Fruit fly (Drosophila melanogaster) whole organism, embryonic: Measurements from ENCODE around the gene CG43210.

Experiments
- C15 ChIP-seq: fragments of 200-800 bp; sonication (Bioruptor generic); IDR thresholded peaks from 3 replicates; pipeline ENCODE4 v1.3.6; 2022; ENCODE audit warnings: missing biosample characterization, missing genetic modification characterization
- CG10147 ChIP-seq: fragments of 200-800 bp; sonication (Bioruptor generic); optimal IDR thresholded peaks from 2 replicates; lab custom pipeline; 2019; ENCODE audit warnings: missing biosample characterization, mild to moderate bottlenecking, missing genetic modification characterization, moderate library complexity
- CG11504 ChIP-seq: fragments of 200-800 bp; sonication (Bioruptor generic); optimal IDR thresholded peaks from 3 replicates; lab custom pipeline; 2019; ENCODE audit warnings: missing biosample characterization, mild to moderate bottlenecking, missing genetic modification characterization, moderate library complexity
- CG12104 ChIP-seq: fragments of 200-800 bp; sonication (Bioruptor generic); optimal IDR thresholded peaks from 3 replicates; lab custom pipeline; 2016; ENCODE audit warnings: missing biosample characterization, missing genetic modification characterization
- CG12219 ChIP-seq: fragments of 200-800 bp; sonication (Bioruptor generic); optimal IDR thresholded peaks from 3 replicates; lab custom pipeline; 2018; ENCODE audit warnings: missing biosample characterization, mild to moderate bottlenecking, missing genetic modification characterization
- CG12299 ChIP-seq: fragments of 200-800 bp; sonication (Bioruptor generic); optimal IDR thresholded peaks from 2 replicates; lab custom pipeline; 2018; ENCODE audit warnings: missing biosample characterization, mild to moderate bottlenecking, missing genetic modification characterization
- CG12942 ChIP-seq: fragments of 200-800 bp; sonication (Bioruptor generic); optimal IDR thresholded peaks from 3 replicates; lab custom pipeline; 2016; ENCODE audit warnings: missing biosample characterization, missing genetic modification characterization
- CG14667 ChIP-seq: fragments of 200-800 bp; sonication (Bioruptor generic); IDR thresholded peaks from 2 replicates; pipeline ENCODE4 v1.3.6; 2022; ENCODE audit warnings: missing biosample characterization, missing genetic modification characterization
- CG15011 ChIP-seq: fragments of 200-800 bp; sonication (Bioruptor generic); optimal IDR thresholded peaks from 3 replicates; lab custom pipeline; 2018; ENCODE audit warnings: missing biosample characterization, mild to moderate bottlenecking, missing genetic modification characterization
- CG1602 ChIP-seq: fragments of 200-800 bp; sonication (Bioruptor generic); optimal IDR thresholded peaks from 3 replicates; lab custom pipeline; 2016; ENCODE audit warnings: missing biosample characterization, missing genetic modification characterization
- CG16813 ChIP-seq: fragments of 200-800 bp; sonication (Bioruptor generic); IDR thresholded peaks from 3 replicates; pipeline ENCODE4 v1.3.6; 2022; ENCODE audit warnings: missing biosample characterization, missing genetic modification characterization; ENCODE audit not compliant: partially characterized antibody
- CG17385 ChIP-seq: fragments of 200-800 bp; sonication (Bioruptor generic); optimal IDR thresholded peaks from 3 replicates; lab custom pipeline; 2018; ENCODE audit warnings: missing biosample characterization, mild to moderate bottlenecking, missing genetic modification characterization
- CG1832 ChIP-seq: fragments of 200-800 bp; sonication (Bioruptor generic); optimal IDR thresholded peaks from 2 replicates; lab custom pipeline; 2017; ENCODE audit warnings: missing biosample characterization, mild to moderate bottlenecking, missing genetic modification characterization, inconsistent platforms
- CG34224 ChIP-seq: fragments of 200-800 bp; sonication (Bioruptor generic); IDR thresholded peaks from 3 replicates; pipeline ENCODE4 v1.3.6; 2022; ENCODE audit warnings: missing biosample characterization, missing genetic modification characterization; ENCODE audit not compliant: partially characterized antibody
- CG34376 ChIP-seq: fragments of 200-800 bp; sonication (Bioruptor generic); optimal IDR thresholded peaks from 2 replicates; lab custom pipeline; 2018; ENCODE audit warnings: missing biosample characterization, mild to moderate bottlenecking, missing genetic modification characterization
- CG3838 ChIP-seq: fragments of 200-800 bp; sonication (Bioruptor generic); optimal IDR thresholded peaks from 3 replicates; lab custom pipeline; 2016; ENCODE audit warnings: missing biosample characterization, missing genetic modification characterization
- CG42726 ChIP-seq: fragments of 200-800 bp; sonication (Bioruptor generic); IDR thresholded peaks from 2 replicates; pipeline ENCODE4 v1.3.6; 2022; ENCODE audit warnings: missing biosample characterization, missing genetic modification characterization; ENCODE audit not compliant: partially characterized antibody
- CG4404 ChIP-seq: fragments of 200-800 bp; sonication (Bioruptor generic); IDR thresholded peaks from 2 replicates; pipeline ENCODE4 v1.3.6; 2022; ENCODE audit warnings: missing biosample characterization, missing genetic modification characterization
- CG7928 ChIP-seq: fragments of 200-800 bp; sonication (Bioruptor generic); optimal IDR thresholded peaks from 2 replicates; lab custom pipeline; 2017; ENCODE audit warnings: missing biosample characterization, mild to moderate bottlenecking, missing genetic modification characterization
- Chrac-16 ChIP-seq: fragments of 200-800 bp; sonication (Bioruptor generic); optimal IDR thresholded peaks from 3 replicates; lab custom pipeline; 2016; ENCODE audit warnings: missing biosample characterization, missing genetic modification characterization
- H2.0 ChIP-seq: fragments of 200-800 bp; sonication (Bioruptor generic); IDR thresholded peaks from 2 replicates; pipeline ENCODE4 v1.3.6; 2022; ENCODE audit warnings: missing biosample characterization, missing genetic modification characterization
- HmgD ChIP-seq: fragments of 200-800 bp; sonication (Bioruptor generic); optimal IDR thresholded peaks from 3 replicates; lab custom pipeline; 2016; ENCODE audit warnings: missing biosample characterization, missing genetic modification characterization
- Kr ChIP-seq: fragments of 200-800 bp; sonication (Bioruptor generic); optimal IDR thresholded peaks from 2 replicates; lab custom pipeline; 2017; ENCODE audit warnings: missing biosample characterization, mild to moderate bottlenecking, missing genetic modification characterization
- MBD-R2 ChIP-seq: fragments of 200-800 bp; sonication (Bioruptor generic); IDR thresholded peaks from 2 replicates; pipeline ENCODE4 v1.3.6; 2022; ENCODE audit warnings: missing biosample characterization, missing genetic modification characterization
- Max ChIP-seq: fragments of 200-800 bp; sonication (Bioruptor generic); optimal IDR thresholded peaks from 2 replicates; lab custom pipeline; 2016; ENCODE audit warnings: missing biosample characterization, mild to moderate bottlenecking, missing genetic modification characterization
- Myb ChIP-seq: fragments of 200-800 bp; sonication (Bioruptor generic); optimal IDR thresholded peaks from 2 replicates; lab custom pipeline; 2016; ENCODE audit warnings: missing biosample characterization, missing genetic modification characterization
- Oli ChIP-seq: fragments of 200-800 bp; sonication (Bioruptor generic); optimal IDR thresholded peaks from 2 replicates; lab custom pipeline; 2018; ENCODE audit warnings: missing biosample characterization, mild to moderate bottlenecking, missing genetic modification characterization, moderate library complexity
- Optix ChIP-seq: fragments of 200-800 bp; sonication (Bioruptor generic); IDR thresholded peaks from 3 replicates; pipeline ENCODE4 v1.3.6; 2022; ENCODE audit warnings: missing biosample characterization, missing genetic modification characterization
- Pdp1 ChIP-seq, 2 experiments: fragments of 200-800 bp; sonication (Bioruptor generic); optimal IDR thresholded peaks; 3 replicates each; lab custom pipeline; 2016; ENCODE audit warnings: missing biosample characterization in 2 of 2, missing genetic modification characterization in 2 of 2, mild to moderate bottlenecking in 1 of 2, moderate library complexity in 1 of 2
- ac ChIP-seq: fragments of 200-800 bp; sonication (Bioruptor generic); optimal IDR thresholded peaks from 3 replicates; lab custom pipeline; 2017; ENCODE audit warnings: missing biosample characterization, mild to moderate bottlenecking, missing genetic modification characterization
- az2 ChIP-seq: fragments of 200-800 bp; sonication (Bioruptor generic); optimal IDR thresholded peaks from 3 replicates; lab custom pipeline; 2016; ENCODE audit warnings: missing biosample characterization, missing genetic modification characterization
- corto ChIP-seq: fragments of 200-800 bp; sonication (Bioruptor generic); optimal IDR thresholded peaks from 2 replicates; lab custom pipeline; 2016; ENCODE audit warnings: missing biosample characterization, mild to moderate bottlenecking, missing genetic modification characterization, moderate library complexity
- danr ChIP-seq: fragments of 200-800 bp; sonication (Bioruptor generic); IDR thresholded peaks from 2 replicates; pipeline ENCODE4 v1.3.6; 2022; ENCODE audit warnings: missing biosample characterization, missing genetic modification characterization
- dm ChIP-seq: fragments of 200-800 bp; sonication (Bioruptor generic); optimal IDR thresholded peaks from 3 replicates; lab custom pipeline; 2016; ENCODE audit warnings: missing biosample characterization, missing genetic modification characterization
- dmrt99B ChIP-seq: fragments of 200-800 bp; sonication (Bioruptor generic); optimal IDR thresholded peaks from 2 replicates; lab custom pipeline; 2018; ENCODE audit warnings: missing biosample characterization, mild to moderate bottlenecking, missing genetic modification characterization, moderate library complexity
- eyg ChIP-seq: fragments of 200-800 bp; sonication (Bioruptor generic); optimal IDR thresholded peaks from 3 replicates; lab custom pipeline; 2016; ENCODE audit warnings: missing biosample characterization, missing genetic modification characterization
- ftz-f1 ChIP-seq: fragments of 200-800 bp; sonication (Bioruptor generic); optimal IDR thresholded peaks from 2 replicates; lab custom pipeline; 2016; ENCODE audit warnings: missing biosample characterization, missing genetic modification characterization
- ham ChIP-seq: fragments of 200-800 bp; sonication (Bioruptor generic); IDR thresholded peaks from 2 replicates; pipeline ENCODE4 v1.3.6; 2022; ENCODE audit warnings: missing biosample characterization, missing genetic modification characterization
- hb ChIP-seq: fragments of 200-800 bp; sonication (Bioruptor generic); IDR thresholded peaks from 3 replicates; pipeline ENCODE4 v1.3.6; 2022; ENCODE audit warnings: missing biosample characterization, missing genetic modification characterization; ENCODE audit not compliant: partially characterized antibody
- kni ChIP-seq: fragments of 200-800 bp; sonication (Bioruptor generic); optimal IDR thresholded peaks from 3 replicates; lab custom pipeline; 2017; ENCODE audit warnings: mild to moderate bottlenecking, missing biosample characterization, missing genetic modification reagents, missing genetic modification characterization
- nau ChIP-seq: fragments of 200-800 bp; sonication (Bioruptor generic); optimal IDR thresholded peaks from 3 replicates; lab custom pipeline; 2017; ENCODE audit warnings: missing biosample characterization, mild to moderate bottlenecking, missing genetic modification characterization, missing genetic modification reagents
- pfk ChIP-seq: fragments of 200-800 bp; sonication (Bioruptor generic); optimal IDR thresholded peaks from 2 replicates; lab custom pipeline; 2018; ENCODE audit warnings: missing biosample characterization, mild to moderate bottlenecking, missing genetic modification characterization, moderate library complexity
- phol ChIP-seq: fragments of 200-800 bp; sonication (Bioruptor generic); optimal IDR thresholded peaks from 3 replicates; lab custom pipeline; 2018; ENCODE audit warnings: missing biosample characterization, mild to moderate bottlenecking, missing genetic modification characterization, moderate library complexity
- repo ChIP-seq: fragments of 200-800 bp; sonication (Bioruptor generic); optimal IDR thresholded peaks from 2 replicates; lab custom pipeline; 2016; ENCODE audit warnings: missing biosample characterization, missing genetic modification characterization
- sd ChIP-seq: fragments of 200-800 bp; sonication (Bioruptor generic); optimal IDR thresholded peaks from 3 replicates; lab custom pipeline; 2018; ENCODE audit warnings: missing biosample characterization, mild to moderate bottlenecking, missing genetic modification characterization, moderate library complexity
- sqz ChIP-seq: fragments of 200-800 bp; sonication (Bioruptor generic); optimal IDR thresholded peaks from 3 replicates; lab custom pipeline; 2018; ENCODE audit warnings: missing biosample characterization, mild to moderate bottlenecking, missing genetic modification characterization
- sr ChIP-seq: fragments of 200-800 bp; sonication (Bioruptor generic); IDR thresholded peaks from 3 replicates; pipeline ENCODE4 v1.3.6; 2022; ENCODE audit warnings: missing biosample characterization, missing genetic modification characterization
- tap ChIP-seq: fragments of 200-800 bp; optimal IDR thresholded peaks from 3 replicates; lab custom pipeline; 2019; ENCODE audit warnings: missing biosample characterization, mild to moderate bottlenecking, missing genetic modification characterization, moderate library complexity
- wor ChIP-seq: fragments of 200-800 bp; sonication (Bioruptor generic); IDR thresholded peaks from 2 replicates; pipeline ENCODE4 v1.3.6; 2022; ENCODE audit warnings: missing biosample characterization, missing genetic modification characterization

CG43210 gene

DNA sequence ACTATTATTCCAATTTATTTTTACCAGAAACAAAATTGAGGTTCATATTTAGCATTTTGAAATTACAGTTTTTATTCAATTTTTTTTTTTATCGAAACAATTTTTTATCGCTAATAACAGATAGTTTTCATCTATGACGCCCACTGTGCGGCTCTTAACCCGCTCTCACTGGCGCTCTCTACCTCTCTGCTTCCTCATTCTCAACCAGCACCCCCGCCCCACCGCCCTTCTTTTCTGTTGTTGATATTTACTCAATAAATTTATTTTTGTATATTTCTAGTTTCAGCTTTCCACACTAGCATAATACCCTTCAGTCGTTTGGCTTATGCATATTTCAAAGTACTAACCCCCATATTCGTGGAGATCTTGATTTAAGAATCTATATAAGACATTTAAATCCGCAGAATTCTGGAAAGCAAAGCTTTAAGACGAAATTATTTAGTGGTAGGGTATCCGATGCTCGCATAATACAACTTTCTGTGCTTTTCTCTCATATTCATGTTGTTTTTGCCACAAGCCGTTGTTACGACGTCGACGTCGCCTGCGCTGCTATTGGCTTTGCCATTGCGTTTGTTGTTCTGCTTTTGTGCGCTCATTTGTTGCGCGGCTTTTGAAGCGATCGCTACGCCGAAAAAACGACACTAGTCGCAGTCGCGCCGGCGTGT is 19.0 kb upstream of the CG43210 start (continued):
- TF ChIP-seq repo (GFP tag; lab: Kevin White, UChicago) (peak; percentile 93), Optix (GFP tag; lab: Robert Waterston, UW) (peak; percentile 97), CG12104 (peak; percentile 98), dmrt99B (peak; percentile 97), dm (GFP tag; lab: Kevin White, UChicago) (peak; percentile 88), CG11504 (tag; lab: Kevin White, UChicago) (peak; percentile 97), CG10147 (GFP tag; lab: Kevin White, UChicago) (peak; percentile 95), MBD-R2 (GFP tag; lab: Robert Waterston, UW) (peak; percentile 76), CG7928 (peak; percentile 76), wor (GFP tag; lab: Robert Waterston, UW) (peak; percentile 88), CG34376 (GFP tag; lab: Kevin White, UChicago) (peak; percentile 91), CG17385 (peak; percentile 94), az2 (GFP tag; lab: Kevin White, UChicago) (peak; percentile 97), kni (GFP tag; lab: Kevin White, UChicago) (peak; percentile 98), CG1602 (peak; percentile 97), sd (tag; lab: Kevin White, UChicago) (peak; percentile 95), sqz (GFP tag; lab: Kevin White, UChicago) (peak; percentile 89), Oli (peak; percentile 98), CG16813 (GFP tag; lab: Robert Waterston, UW) (no peak), pfk (GFP tag; lab: Kevin White, UChicago) (peak; percentile 75), CG34224 (GFP tag; lab: Robert Waterston, UW) (no peak; the same call in none of the 3 replicates), C15 (GFP tag; lab: Robert Waterston, UW) (peak; percentile 87), CG14667 (GFP tag; lab: Robert Waterston, UW) (peak; percentile 93), CG12219 (GFP tag; lab: Kevin White, UChicago) (peak; percentile 93), CG4404 (GFP tag; lab: Robert Waterston, UW) (peak; percentile 82), HmgD (GFP tag; lab: Kevin White, UChicago) (peak; percentile 94), eyg (GFP tag; lab: Kevin White, UChicago) (peak; percentile 92), CG1832 (no peak), nau (GFP tag; lab: Kevin White, UChicago) (peak; percentile 99), Kr (peak; percentile 84), CG12942 (peak; percentile 97), H2.0 (peak; percentile 88), CG12299 (tag; lab: Kevin White, UChicago) (peak; percentile 88), ham (peak; percentile 69), Pdp1 (GFP tag; optimal IDR thresholded peaks at IDR 0.05; lab: Kevin White, UChicago) (peak; percentile 97), corto (peak; percentile 27), ftz-f1 (GFP tag; lab: Kevin White, UChicago) (peak; percentile 75), CG3838 (GFP tag; lab: Kevin White, UChicago) (peak; percentile 95), phol (tag; lab: Kevin White, UChicago) (peak; percentile 96), Max (GFP tag; lab: Kevin White, UChicago) (peak; percentile 97), ac (peak; percentile 78), hb (no peak), tap (tag; lab: Kevin White, UChicago) (peak; percentile 97), CG15011 (GFP tag; lab: Kevin White, UChicago) (peak; percentile 95), sr (GFP tag; lab: Robert Waterston, UW) (peak; percentile 85), Chrac-16 (GFP tag; lab: Kevin White, UChicago) (peak; percentile 96), CG42726 (no peak), danr (peak; percentile 88), Myb (GFP tag; lab: Kevin White, UChicago) (peak; percentile 87)
